Worm (Caenorhabditis elegans): Measurements from ENCODE around the gene vha-9.

ce11 chrII:10284991-10285390 is 18.5 kb downstream of the vha-9 start:
- TF ChIP-seq elt-2 (tag; optimal IDR thresholded peaks at IDR 0.05) = no peak
- TF ChIP-seq nhr-77 (tag; optimal IDR thresholded peaks at IDR 0.05) = no peak
- TF ChIP-seq blmp-1 (tag; optimal IDR thresholded peaks at IDR 0.05) = no peak
- TF ChIP-seq lin-15B (tag; optimal IDR thresholded peaks at IDR 0.05) = no peak
- no peak for TF ChIP-seq ceh-82 (tag; optimal IDR thresholded peaks at IDR 0.05)
- TF ChIP-seq snpc-4 (tag; optimal IDR thresholded peaks at IDR 0.05) = no peak
- no peak for TF ChIP-seq unc-62 (GFP tag; optimal IDR thresholded peaks at IDR 0.05)
- no peak for TF ChIP-seq nhr-47 (tag; optimal IDR thresholded peaks at IDR 0.05)
- TF ChIP-seq lin-13 (GFP tag; optimal IDR thresholded peaks at IDR 0.05) = no peak
